Worm (Caenorhabditis elegans): ENCODE measurements around the gene F53B7.4.
A peak's percentile ranks its signal among the peaks of the same experiment; 100 is the strongest.

F53B7.4 gene

DNA sequence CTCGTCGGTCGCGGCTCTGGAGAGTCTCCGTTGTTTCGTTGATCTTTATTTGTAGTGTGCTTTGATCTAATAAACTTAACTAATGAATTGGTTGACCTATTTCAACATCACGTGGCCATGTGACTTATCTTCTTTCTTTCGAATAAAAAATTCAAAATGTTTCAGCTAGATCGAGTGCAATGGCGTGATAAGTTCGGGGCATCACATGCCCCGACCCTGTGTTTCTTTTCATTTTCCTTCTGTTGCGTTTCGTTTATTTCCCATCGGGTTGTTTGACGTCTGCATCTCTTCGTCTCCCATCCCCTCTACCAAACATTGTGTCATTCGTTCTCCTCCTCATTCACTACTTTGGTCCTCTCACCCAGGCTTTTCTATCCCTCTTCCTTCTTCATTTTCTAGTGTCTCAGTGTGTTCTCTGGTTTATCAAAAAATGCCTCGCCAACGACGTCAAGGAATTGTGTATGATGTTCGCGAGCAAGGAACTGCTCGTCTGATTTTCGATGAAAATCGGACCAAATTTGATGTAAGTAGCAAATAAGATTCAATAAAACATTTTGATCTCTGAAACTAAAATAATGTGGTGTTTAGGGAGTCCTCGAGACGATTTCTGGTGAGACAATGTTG lies 50.6 kb downstream of the F53B7.4 start, which contains the start of gene F17C11.4:
Gene F17C11.4 (plus strand): TSS at position 206 of the 624 bp plus-strand sequence.
- TF ChIP-seq nhr-11 (tag; optimal IDR thresholded peaks at IDR 0.05) (peak; percentile 47), fkh-10 (GFP tag; optimal IDR thresholded peaks at IDR 0.05) (peak; percentile 9), unc-62 (GFP tag; optimal IDR thresholded peaks at IDR 0.05) (peak; percentile 53), nfya-1 (tag; optimal IDR thresholded peaks at IDR 0.05; ENCODE audit: insufficient read depth) (peak; percentile 75), tbx-2 (tag; optimal IDR thresholded peaks at IDR 0.05) (peak; percentile 28), ama-1 (optimal IDR thresholded peaks at IDR 0.05) (peak; percentile 46), jun-1 (tag; optimal IDR thresholded peaks at IDR 0.05) (peak; percentile 80), lsy-12 (tag; optimal IDR thresholded peaks at IDR 0.05) (peak; percentile 43), egl-5 (tag; optimal IDR thresholded peaks at IDR 0.05) (peak; percentile 81), snpc-4 (tag; optimal IDR thresholded peaks at IDR 0.05) (peak; percentile 51), ceh-28 (tag; optimal IDR thresholded peaks at IDR 0.05) (no peak), fos-1 (tag; optimal IDR thresholded peaks at IDR 0.05) (peak; percentile 14), elt-1 (tag; optimal IDR thresholded peaks at IDR 0.05) (no peak), lin-39 (tag; optimal IDR thresholded peaks at IDR 0.05) (peak; percentile 0), nhr-67 (tag; optimal IDR thresholded peaks at IDR 0.05) (no peak), hmg-11 (tag; optimal IDR thresholded peaks at IDR 0.05) (peak; percentile 74), lin-15B (tag; optimal IDR thresholded peaks at IDR 0.05) (peak; percentile 1), nhr-25 (tag; optimal IDR thresholded peaks at IDR 0.05) (peak; percentile 87), nhr-77 (tag; optimal IDR thresholded peaks at IDR 0.05) (no peak), nhr-43 (tag; optimal IDR thresholded peaks at IDR 0.05; ENCODE audit: poor library complexity, severe bottlenecking) (peak; percentile 88), pha-4 (tag; optimal IDR thresholded peaks at IDR 0.05) (peak; percentile 43), mml-1 (tag; optimal IDR thresholded peaks at IDR 0.05) (no peak), nhr-23 (tag; optimal IDR thresholded peaks at IDR 0.05) (peak; percentile 57), elt-2 (tag; optimal IDR thresholded peaks at IDR 0.05) (peak; percentile 83), elt-3 (tag; optimal IDR thresholded peaks at IDR 0.05) (no peak)
